Worm (Caenorhabditis elegans): ENCODE results near the gene sws-1.

DNA sequence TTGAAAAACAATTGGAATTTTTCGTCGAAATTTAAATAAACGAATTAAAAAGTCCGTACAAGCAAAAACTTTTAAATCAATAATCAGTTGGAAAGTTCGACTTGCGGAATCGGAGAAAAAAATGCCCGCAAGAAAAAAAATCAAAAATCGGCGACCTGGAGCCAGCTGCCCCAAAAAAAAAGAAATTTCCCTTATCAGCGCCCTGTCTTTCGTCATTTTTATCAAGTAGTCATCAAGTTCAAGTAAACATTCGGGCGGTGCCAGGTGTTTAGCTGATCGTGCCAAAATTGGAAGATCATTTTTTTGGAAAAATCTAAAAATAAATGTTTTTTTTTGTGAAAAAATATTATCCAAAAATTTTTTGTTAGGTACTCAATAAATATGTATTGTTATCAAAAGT is 3.0 kb downstream of the sws-1 start:
- no peak for TF ChIP-seq ztf-16 (tag; optimal IDR thresholded peaks at IDR 0.05)
- TF ChIP-seq sox-4 (tag; optimal IDR thresholded peaks at IDR 0.05) = no peak

All from whole organism, late embryonic.